Worm (Caenorhabditis elegans) whole organism, mixed stage, embryonic: Measurements from ENCODE around the gene sto-2.

Experiments used
- bed-3 ChIP-seq: fragments of 200-800 bp; sonication (Bioruptor generic); optimal IDR thresholded peaks from 3 replicates; lab custom pipeline; 2018; ENCODE audit warnings: mild to moderate bottlenecking, missing genetic modification characterization, moderate library complexity, missing compliant biosample characterization
- blmp-1 ChIP-seq: fragments of 150-350 bp; optimal IDR thresholded peaks from 2 replicates; lab custom pipeline; 2014; ENCODE audit warnings: missing biosample characterization, missing genetic modification characterization
- ceh-39 ChIP-seq: fragments of 150-350 bp; optimal IDR thresholded peaks from 2 replicates; lab custom pipeline; 2014; ENCODE audit warnings: missing biosample characterization, missing genetic modification characterization
- ceh-43 ChIP-seq: fragments of 200-800 bp; sonication (Bioruptor generic); optimal IDR thresholded peaks from 2 replicates; lab custom pipeline; 2018; ENCODE audit warnings: mild to moderate bottlenecking, missing genetic modification characterization, moderate library complexity, missing compliant biosample characterization
- ceh-83 ChIP-seq: fragments of 200-800 bp; sonication (Bioruptor generic); optimal IDR thresholded peaks from 2 replicates; lab custom pipeline; 2018; ENCODE audit warnings: mild to moderate bottlenecking, missing genetic modification characterization, missing compliant biosample characterization
- ces-1 ChIP-seq: fragments of 150-350 bp; optimal IDR thresholded peaks from 2 replicates; lab custom pipeline; 2014; ENCODE audit warnings: missing biosample characterization, missing genetic modification reagents, missing genetic modification characterization
- cnd-1 ChIP-seq: fragments of 200-800 bp; sonication (Bioruptor generic); optimal IDR thresholded peaks from 2 replicates; lab custom pipeline; 2018; ENCODE audit warnings: mild to moderate bottlenecking, missing genetic modification characterization, missing compliant biosample characterization
- drap-1 ChIP-seq: fragments of 200-800 bp; sonication (Bioruptor generic); optimal IDR thresholded peaks from 3 replicates; lab custom pipeline; 2018; ENCODE audit warnings: mild to moderate bottlenecking, missing genetic modification characterization, missing compliant biosample characterization
- elt-1 ChIP-seq: sonication (generic microtip); optimal IDR thresholded peaks from 2 replicates; lab custom pipeline; 2017; ENCODE audit warnings: missing genetic modification characterization, mild to moderate bottlenecking, missing compliant biosample characterization, antibody characterized with exemption, moderate library complexity, borderline replicate concordance; ENCODE audit not compliant: insufficient read depth
- elt-3 ChIP-seq: fragments of 150-350 bp; optimal IDR thresholded peaks from 2 replicates; lab custom pipeline; 2014; ENCODE audit warnings: missing biosample characterization, missing genetic modification characterization
- flh-1 ChIP-seq: fragments of 200-800 bp; sonication (Bioruptor generic); optimal IDR thresholded peaks from 2 replicates; lab custom pipeline; 2018; ENCODE audit warnings: mild to moderate bottlenecking, missing genetic modification characterization, moderate library complexity, missing compliant biosample characterization
- ham-2 ChIP-seq: fragments of 200-800 bp; sonication (Bioruptor generic); optimal IDR thresholded peaks from 2 replicates; lab custom pipeline; 2018; ENCODE audit warnings: mild to moderate bottlenecking, missing genetic modification characterization, missing compliant biosample characterization
- hlh-1 ChIP-seq: fragments of 150-350 bp; optimal IDR thresholded peaks from 2 replicates; lab custom pipeline; 2014; ENCODE audit warnings: missing biosample characterization, missing genetic modification reagents, missing genetic modification characterization
- lin-13 ChIP-seq: fragments of 150-350 bp; optimal IDR thresholded peaks from 2 replicates; lab custom pipeline; 2014; ENCODE audit warnings: missing biosample characterization, missing genetic modification characterization
- lin-32 ChIP-seq: fragments of 200-800 bp; sonication (Bioruptor generic); optimal IDR thresholded peaks from 2 replicates; lab custom pipeline; 2018; ENCODE audit warnings: mild to moderate bottlenecking, missing genetic modification characterization, missing compliant biosample characterization
- lsy-2 ChIP-seq: fragments of 150-350 bp; optimal IDR thresholded peaks from 2 replicates; lab custom pipeline; 2014; ENCODE audit warnings: missing biosample characterization, missing genetic modification characterization
- mab-5 ChIP-seq: fragments of 150-350 bp; optimal IDR thresholded peaks from 2 replicates; lab custom pipeline; 2014; ENCODE audit warnings: missing biosample characterization, missing genetic modification characterization
- mep-1 ChIP-seq: fragments of 150-350 bp; optimal IDR thresholded peaks from 2 replicates; lab custom pipeline; 2017; ENCODE audit warnings: missing biosample characterization, missing genetic modification reagents, missing genetic modification characterization, inconsistent platforms
- mls-2 ChIP-seq: sonication (generic microtip); optimal IDR thresholded peaks from 2 replicates; lab custom pipeline; 2016; ENCODE audit warnings: mild to moderate bottlenecking, missing genetic modification characterization, moderate library complexity, missing compliant biosample characterization
- nhr-12 ChIP-seq: fragments of 150-350 bp; optimal IDR thresholded peaks from 2 replicates; lab custom pipeline; 2014; ENCODE audit warnings: missing biosample characterization, missing genetic modification characterization
- nhr-2 ChIP-seq: fragments of 150-350 bp; optimal IDR thresholded peaks from 2 replicates; lab custom pipeline; 2014; ENCODE audit warnings: missing biosample characterization, missing genetic modification characterization
- nhr-237 ChIP-seq: fragments of 150-350 bp; optimal IDR thresholded peaks from 2 replicates; lab custom pipeline; 2014; ENCODE audit warnings: missing biosample characterization, missing genetic modification characterization
- nhr-76 ChIP-seq: sonication (generic microtip); optimal IDR thresholded peaks from 2 replicates; lab custom pipeline; 2017; ENCODE audit warnings: missing biosample characterization, missing genetic modification characterization
- sem-2 ChIP-seq: fragments of 200-800 bp; sonication (Bioruptor generic); optimal IDR thresholded peaks from 2 replicates; lab custom pipeline; 2018; ENCODE audit warnings: mild to moderate bottlenecking, missing genetic modification characterization, missing compliant biosample characterization
- snpc-4 ChIP-seq: fragments of 150-350 bp; optimal IDR thresholded peaks from 2 replicates; lab custom pipeline; 2014; ENCODE audit warnings: missing biosample characterization, missing genetic modification characterization
- sptf-1 ChIP-seq: sonication (generic microtip); optimal IDR thresholded peaks from 2 replicates; lab custom pipeline; 2017; ENCODE audit warnings: mild to moderate bottlenecking, missing genetic modification characterization, moderate library complexity, missing compliant biosample characterization
- tbx-8 ChIP-seq: fragments of 200-800 bp; sonication (Bioruptor generic); optimal IDR thresholded peaks from 2 replicates; lab custom pipeline; 2018; ENCODE audit warnings: mild to moderate bottlenecking, missing genetic modification characterization, moderate library complexity, missing compliant biosample characterization
- unc-120 ChIP-seq: sonication (generic microtip); optimal IDR thresholded peaks from 2 replicates; lab custom pipeline; 2017; ENCODE audit warnings: missing genetic modification characterization, missing compliant biosample characterization; ENCODE audit not compliant: poor library complexity, severe bottlenecking
- unc-39 ChIP-seq: fragments of 150-350 bp; optimal IDR thresholded peaks from 2 replicates; lab custom pipeline; 2014; ENCODE audit warnings: missing biosample characterization, missing genetic modification characterization
- unc-62 ChIP-seq: fragments of 150-350 bp; optimal IDR thresholded peaks from 2 replicates; lab custom pipeline; 2014; ENCODE audit warnings: missing biosample characterization, missing genetic modification reagents, missing genetic modification characterization
- zip-8 ChIP-seq: fragments of 150-350 bp; optimal IDR thresholded peaks from 2 replicates; lab custom pipeline; 2014; ENCODE audit warnings: missing biosample characterization, missing genetic modification characterization
- ztf-11 ChIP-seq: fragments of 150-350 bp; optimal IDR thresholded peaks from 2 replicates; lab custom pipeline; 2014; ENCODE audit warnings: missing biosample characterization, missing genetic modification characterization

Gene sto-2

ce11 chrX:5323287-5323686 lies at the start of gene sto-2:
Gene sto-2, minus strand, starts transcription at chrX:5323387.
- TF ChIP-seq lin-32 (GFP tag; lab: Kevin White, UChicago) (no peak), elt-1 (tag; lab: Kevin White, UChicago) (no peak), bed-3 (no peak), unc-62 (GFP tag; lab: Kevin White, UChicago) (no peak), flh-1 (no peak), zip-8 (tag; lab: Kevin White, UChicago) (no peak), sem-2 (GFP tag; lab: Kevin White, UChicago) (no peak), cnd-1 (no peak), blmp-1 (tag; lab: Kevin White, UChicago) (no peak), ceh-39 (no peak), elt-3 (tag; lab: Kevin White, UChicago) (no peak), ceh-83 (no peak), unc-120 (tag; lab: Kevin White, UChicago) (no peak), unc-39 (no peak), lsy-2 (tag; lab: Kevin White, UChicago) (no peak), nhr-12 (tag; lab: Kevin White, UChicago) (no peak), lin-13 (tag; lab: Kevin White, UChicago) (no peak), ceh-43 (no peak)

- TF ChIP-seq sptf-1 (tag; lab: Kevin White, UChicago): no peak
- no peak for TF ChIP-seq ztf-11
- TF ChIP-seq unc-39: no peak
- no peak for TF ChIP-seq nhr-76 (tag; lab: Kevin White, UChicago)
Observed at ce11 chrX:5372638-5373037, 49.5 kb upstream of the sto-2 start, which contains the start of gene F35C8.8. Gene F35C8.8, minus strand, starts transcription at chrX:5372639.

- no peak for TF ChIP-seq mep-1 (tag; lab: Kevin White, UChicago)
- TF ChIP-seq tbx-8 (GFP tag; lab: Kevin White, UChicago): no peak
- TF ChIP-seq cnd-1: no peak
- TF ChIP-seq elt-1 (tag; lab: Kevin White, UChicago): no peak
- no peak for TF ChIP-seq nhr-2 (tag; lab: Kevin White, UChicago)
- no peak for TF ChIP-seq nhr-76 (tag; lab: Kevin White, UChicago)
- no peak for TF ChIP-seq elt-3 (tag; lab: Kevin White, UChicago)
- no peak for TF ChIP-seq unc-39
- TF ChIP-seq snpc-4: no peak
- no peak for TF ChIP-seq nhr-237
Observed at ce11 chrX:5370605-5371004, 47.4 kb upstream of the sto-2 start.

- TF ChIP-seq mls-2 (tag; lab: Kevin White, UChicago) (peak; percentile 65), drap-1 (GFP tag; lab: Kevin White, UChicago) (peak; percentile 33), nhr-76 (tag; lab: Kevin White, UChicago) (no peak), elt-1 (tag; lab: Kevin White, UChicago) (no peak), ces-1 (GFP tag; lab: Kevin White, UChicago) (peak; percentile 29), sptf-1 (tag; lab: Kevin White, UChicago) (peak; percentile 36)
Observed at ce11 chrX:5368220-5368619, 45.0 kb upstream of the sto-2 start, which contains the start of gene jkk-1. Gene jkk-1, plus strand, starts transcription at chrX:5368468.

- TF ChIP-seq unc-120 (tag; lab: Kevin White, UChicago) (no peak), zip-8 (tag; lab: Kevin White, UChicago) (peak; percentile 98)
Observed at ce11 chrX:5366613-5367012, 43.4 kb upstream of the sto-2 start.

ce11 chrX:5365437-5365836 lies 42.2 kb upstream of the sto-2 start, which contains the start of gene F35C8.5:
Gene F35C8.5, plus strand, starts transcription at chrX:5365813.
- TF ChIP-seq zip-8 (tag; lab: Kevin White, UChicago) (no peak), blmp-1 (tag; lab: Kevin White, UChicago) (no peak), ham-2 (GFP tag; lab: Kevin White, UChicago) (no peak), unc-62 (GFP tag; lab: Kevin White, UChicago) (no peak), sem-2 (GFP tag; lab: Kevin White, UChicago) (no peak), nhr-12 (tag; lab: Kevin White, UChicago) (no peak), unc-120 (tag; lab: Kevin White, UChicago) (no peak), cnd-1 (no peak), lin-32 (GFP tag; lab: Kevin White, UChicago) (no peak), mep-1 (tag; lab: Kevin White, UChicago) (no peak), ces-1 (GFP tag; lab: Kevin White, UChicago) (no peak), snpc-4 (no peak), tbx-8 (GFP tag; lab: Kevin White, UChicago) (no peak), ceh-39 (no peak), nhr-76 (tag; lab: Kevin White, UChicago) (no peak), mab-5 (no peak), hlh-1 (no peak), lin-13 (tag; lab: Kevin White, UChicago) (no peak)
